Worm (Caenorhabditis elegans) whole organism, L2 larva: ENCODE data around the gene cpt-6.

ENCODE experiments used
- C34F6.9 ChIP-seq: fragments of 150-350 bp; optimal IDR thresholded peaks from 2 replicates; lab custom pipeline; 2014; ENCODE audit warnings: missing biosample characterization, missing genetic modification characterization
- F13H6.1 ChIP-seq: sonication (generic microtip); optimal IDR thresholded peaks from 2 replicates; lab custom pipeline; 2016; ENCODE audit warnings: missing genetic modification characterization, missing compliant biosample characterization
- R02D3.7 ChIP-seq: fragments of 150-350 bp; optimal IDR thresholded peaks from 2 replicates; lab custom pipeline; 2014; ENCODE audit warnings: missing biosample characterization, missing genetic modification characterization
- Y55F3AM.14 ChIP-seq: fragments of 200-800 bp; sonication (Bioruptor generic); optimal IDR thresholded peaks from 2 replicates; lab custom pipeline; 2018; ENCODE audit warnings: mild to moderate bottlenecking, missing genetic modification characterization, missing compliant biosample characterization
- ZK546.5 ChIP-seq: sonication (generic microtip); optimal IDR thresholded peaks from 2 replicates; lab custom pipeline; 2017; ENCODE audit warnings: missing biosample characterization, missing genetic modification characterization
- alr-1 ChIP-seq: fragments of 150-350 bp; optimal IDR thresholded peaks from 2 replicates; lab custom pipeline; 2014; ENCODE audit warnings: missing biosample characterization, missing genetic modification characterization
- aly-2 ChIP-seq: fragments of 150-350 bp; optimal IDR thresholded peaks from 2 replicates; lab custom pipeline; 2014; ENCODE audit warnings: missing biosample characterization, missing genetic modification characterization
- ama-1 ChIP-seq: fragments of 150-350 bp; optimal IDR thresholded peaks from 2 replicates; lab custom pipeline; 2018; ENCODE audit warnings: inconsistent platforms
- blmp-1 ChIP-seq: sonication (generic microtip); optimal IDR thresholded peaks from 2 replicates; lab custom pipeline; 2017; ENCODE audit warnings: missing genetic modification characterization, mild to moderate bottlenecking, missing compliant biosample characterization, antibody characterized with exemption, moderate library complexity; ENCODE audit not compliant: insufficient read depth
- ceh-82 ChIP-seq: fragments of 150-350 bp; optimal IDR thresholded peaks from 2 replicates; lab custom pipeline; 2014; ENCODE audit warnings: missing biosample characterization, missing genetic modification characterization
- crh-2 ChIP-seq: sonication (generic microtip); optimal IDR thresholded peaks from 2 replicates; lab custom pipeline; 2017; ENCODE audit warnings: missing biosample characterization, missing genetic modification characterization
- dmd-4 ChIP-seq: sonication (generic microtip); optimal IDR thresholded peaks from 2 replicates; lab custom pipeline; 2017; ENCODE audit warnings: missing biosample characterization, missing genetic modification characterization
- egl-27 ChIP-seq: sonication (generic microtip); optimal IDR thresholded peaks from 3 replicates; lab custom pipeline; 2017; ENCODE audit warnings: missing biosample characterization, missing genetic modification reagents, missing genetic modification characterization
- fos-1 ChIP-seq: fragments of 150-350 bp; optimal IDR thresholded peaks from 2 replicates; lab custom pipeline; 2014; ENCODE audit warnings: missing biosample characterization, missing genetic modification characterization
- gmeb-1 ChIP-seq: fragments of 150-350 bp; optimal IDR thresholded peaks from 2 replicates; lab custom pipeline; 2014; ENCODE audit warnings: missing biosample characterization, missing genetic modification characterization
- lin-13 ChIP-seq: fragments of 150-350 bp; optimal IDR thresholded peaks from 2 replicates; lab custom pipeline; 2014; ENCODE audit warnings: missing biosample characterization, missing genetic modification reagents, missing genetic modification characterization
- lin-39 ChIP-seq: fragments of 150-350 bp; optimal IDR thresholded peaks from 2 replicates; lab custom pipeline; 2014; ENCODE audit warnings: missing biosample characterization, missing genetic modification reagents, missing genetic modification characterization
- lsy-2 ChIP-seq, 2 experiments: fragments of 150-350 bp in 1 of 2; sonication (generic microtip) in 1 of 2; optimal IDR thresholded peaks; 2 replicates each; lab custom pipeline; 2014 to 2017; ENCODE audit warnings: missing biosample characterization in 2 of 2, missing genetic modification characterization in 2 of 2
- mab-5 ChIP-seq: fragments of 150-350 bp; optimal IDR thresholded peaks from 2 replicates; lab custom pipeline; 2014; ENCODE audit warnings: missing biosample characterization, missing genetic modification characterization
- mbf-1 ChIP-seq: sonication (generic microtip); optimal IDR thresholded peaks from 2 replicates; lab custom pipeline; 2017; ENCODE audit warnings: missing biosample characterization, missing genetic modification characterization
- mdl-1 ChIP-seq, 2 experiments: fragments of 150-350 bp in 1 of 2; sonication (generic microtip) in 1 of 2; optimal IDR thresholded peaks; 2 replicates each; lab custom pipeline; 2017; ENCODE audit warnings: missing biosample characterization in 2 of 2, missing genetic modification characterization in 2 of 2
- nhr-11 ChIP-seq: fragments of 150-350 bp; optimal IDR thresholded peaks from 2 replicates; lab custom pipeline; 2014; ENCODE audit warnings: missing biosample characterization, missing genetic modification characterization
- nhr-12 ChIP-seq: fragments of 150-350 bp; optimal IDR thresholded peaks from 2 replicates; lab custom pipeline; 2014; ENCODE audit warnings: missing biosample characterization, missing genetic modification characterization
- nhr-129 ChIP-seq: fragments of 150-350 bp; optimal IDR thresholded peaks from 2 replicates; lab custom pipeline; 2014; ENCODE audit warnings: missing biosample characterization, missing genetic modification characterization
- nhr-21 ChIP-seq: fragments of 150-350 bp; optimal IDR thresholded peaks from 2 replicates; lab custom pipeline; 2014; ENCODE audit warnings: missing biosample characterization, missing genetic modification characterization
- nhr-23 ChIP-seq: fragments of 150-350 bp; optimal IDR thresholded peaks from 2 replicates; lab custom pipeline; 2014; ENCODE audit warnings: missing biosample characterization, missing genetic modification reagents, missing genetic modification characterization
- nhr-237 ChIP-seq: fragments of 150-350 bp; optimal IDR thresholded peaks from 2 replicates; lab custom pipeline; 2014; ENCODE audit warnings: missing biosample characterization, missing genetic modification characterization
- nhr-25 ChIP-seq: fragments of 150-350 bp; sonication (generic microtip); optimal IDR thresholded peaks from 3 replicates; lab custom pipeline; 2014; ENCODE audit warnings: missing biosample characterization, missing genetic modification characterization
- nhr-6 ChIP-seq: fragments of 150-350 bp; optimal IDR thresholded peaks from 2 replicates; lab custom pipeline; 2014; ENCODE audit warnings: missing biosample characterization, missing genetic modification characterization
- nhr-77 ChIP-seq: fragments of 150-350 bp; optimal IDR thresholded peaks from 2 replicates; lab custom pipeline; 2014; ENCODE audit warnings: missing biosample characterization, missing genetic modification characterization
- peb-1 ChIP-seq: fragments of 150-350 bp; optimal IDR thresholded peaks from 2 replicates; lab custom pipeline; 2014; ENCODE audit warnings: missing biosample characterization, missing genetic modification characterization
- sem-4 ChIP-seq: fragments of 150-350 bp; optimal IDR thresholded peaks from 2 replicates; lab custom pipeline; 2014; ENCODE audit warnings: missing biosample characterization, missing genetic modification reagents, missing genetic modification characterization
- skn-1 ChIP-seq: sonication (generic microtip); optimal IDR thresholded peaks from 2 replicates; lab custom pipeline; 2017; ENCODE audit warnings: missing biosample characterization, missing genetic modification characterization
- sma-3 ChIP-seq: sonication (generic microtip); optimal IDR thresholded peaks from 2 replicates; lab custom pipeline; 2016; ENCODE audit warnings: missing genetic modification reagents, missing genetic modification characterization, missing compliant biosample characterization
- sma-9 ChIP-seq, 2 experiments: fragments of 150-350 bp in 1 of 2; sonication (generic microtip) in 1 of 2; optimal IDR thresholded peaks; 2 replicates each; lab custom pipeline; 2014 to 2016; ENCODE audit warnings: missing genetic modification characterization in 2 of 2, mild to moderate bottlenecking in 1 of 2, missing biosample characterization in 1 of 2, missing compliant biosample characterization in 1 of 2, missing genetic modification reagents in 1 of 2, moderate library complexity in 1 of 2
- snpc-4 ChIP-seq: fragments of 150-350 bp; optimal IDR thresholded peaks from 2 replicates; lab custom pipeline; 2014; ENCODE audit warnings: missing biosample characterization, missing genetic modification characterization
- unc-39 ChIP-seq: fragments of 150-350 bp; optimal IDR thresholded peaks from 2 replicates; lab custom pipeline; 2014; ENCODE audit warnings: missing biosample characterization, missing genetic modification characterization
- unc-55 ChIP-seq: fragments of 150-350 bp; sonication (generic microtip); optimal IDR thresholded peaks from 3 replicates; lab custom pipeline; 2014; ENCODE audit warnings: missing biosample characterization, missing genetic modification reagents, missing genetic modification characterization
- zag-1 ChIP-seq: fragments of 150-350 bp; optimal IDR thresholded peaks from 2 replicates; lab custom pipeline; 2014; ENCODE audit warnings: missing biosample characterization, missing genetic modification characterization
- ztf-1 ChIP-seq: fragments of 200-800 bp; sonication (Bioruptor generic); conservative IDR thresholded peaks from 2 replicates; pipeline ENCODE4 v1.3.6; 2022; ENCODE audit warnings: missing genetic modification characterization, missing compliant biosample characterization
- ztf-11 ChIP-seq: sonication (generic microtip); optimal IDR thresholded peaks from 2 replicates; lab custom pipeline; 2017; ENCODE audit warnings: missing biosample characterization, missing genetic modification characterization
- ztf-4 ChIP-seq: fragments of 150-350 bp; optimal IDR thresholded peaks from 2 replicates; lab custom pipeline; 2014; ENCODE audit warnings: missing biosample characterization, missing genetic modification characterization

Gene cpt-6

ce11 chrV:6493821-6494220, at the start of gene cpt-6:
Gene cpt-6, minus strand, starts transcription at chrV:6493921.
- TF ChIP-seq ztf-4 (tag; lab: Kevin White, UChicago), result no peak
- no peak for TF ChIP-seq zag-1 (tag; lab: Kevin White, UChicago)
- TF ChIP-seq ztf-11 (tag; lab: Kevin White, UChicago), result no peak
- TF ChIP-seq egl-27 (tag; lab: Kevin White, UChicago), result no peak
- TF ChIP-seq blmp-1 (tag; lab: Kevin White, UChicago), result no peak
- TF ChIP-seq nhr-11, result no peak
- no peak for TF ChIP-seq sma-9 (GFP tag; optimal IDR thresholded peaks at IDR 0.05; lab: Kevin White, UChicago)
- TF ChIP-seq sma-9 (tag; optimal IDR thresholded peaks at IDR 0.05; lab: Kevin White, UChicago), result no peak
- no peak for TF ChIP-seq mdl-1 (tag; optimal IDR thresholded peaks at IDR 0.05; lab: Kevin White, UChicago)
- TF ChIP-seq nhr-21, result no peak
- TF ChIP-seq nhr-6 (tag; lab: Kevin White, UChicago), result no peak
- TF ChIP-seq aly-2 (tag; lab: Kevin White, UChicago), result no peak

ce11 chrV:6541875-6542274, 48.2 kb upstream of the cpt-6 start:
- TF ChIP-seq blmp-1 (tag; lab: Kevin White, UChicago) (no peak), C34F6.9 (tag; lab: Kevin White, UChicago) (no peak), egl-27 (tag; lab: Kevin White, UChicago) (no peak), lin-13 (GFP tag; lab: Kevin White, UChicago) (no peak), nhr-25 (tag; lab: Kevin White, UChicago) (peak; percentile 21), skn-1 (tag; lab: Kevin White, UChicago) (no peak), unc-55 (GFP tag; lab: Kevin White, UChicago) (no peak), sma-9 (GFP tag; optimal IDR thresholded peaks at IDR 0.05; lab: Kevin White, UChicago) (peak; percentile 3), sma-9 (tag; optimal IDR thresholded peaks at IDR 0.05; lab: Kevin White, UChicago) (no peak), nhr-129 (tag; lab: Kevin White, UChicago) (peak; percentile 10), ztf-1 (GFP tag; lab: Robert Waterston, UW) (no peak), ama-1 (lab: Kevin White, UChicago) (no peak), Y55F3AM.14 (peak; percentile 25), ceh-82 (tag; lab: Kevin White, UChicago) (no peak), unc-39 (no peak), ztf-4 (tag; lab: Kevin White, UChicago) (no peak), ZK546.5 (no peak), gmeb-1 (tag; lab: Kevin White, UChicago) (no peak), fos-1 (tag; lab: Kevin White, UChicago) (peak; percentile 25), nhr-21 (peak; percentile 55), aly-2 (tag; lab: Kevin White, UChicago) (no peak), sem-4 (no peak), nhr-11 (no peak), mbf-1 (tag; lab: Kevin White, UChicago) (no peak), crh-2 (tag; lab: Kevin White, UChicago) (no peak), mdl-1 (tag; optimal IDR thresholded peaks at IDR 0.05; lab: Kevin White, UChicago) (no peak), ztf-11 (tag; lab: Kevin White, UChicago) (no peak), nhr-6 (tag; lab: Kevin White, UChicago) (no peak), lsy-2 (tag; optimal IDR thresholded peaks at IDR 0.05; lab: Kevin White, UChicago) (no peak), nhr-237 (tag; lab: Kevin White, UChicago) (no peak), mab-5 (tag; lab: Kevin White, UChicago) (no peak)

ce11 chrV:6538323-6538722, 44.6 kb upstream of the cpt-6 start:
- TF ChIP-seq nhr-12 (tag; lab: Kevin White, UChicago) (no peak), skn-1 (tag; lab: Kevin White, UChicago) (no peak), nhr-6 (tag; lab: Kevin White, UChicago) (no peak), ama-1 (lab: Kevin White, UChicago) (no peak), unc-39 (no peak), sma-9 (GFP tag; optimal IDR thresholded peaks at IDR 0.05; lab: Kevin White, UChicago) (no peak), sma-9 (tag; optimal IDR thresholded peaks at IDR 0.05; lab: Kevin White, UChicago) (no peak), nhr-77 (tag; lab: Kevin White, UChicago) (no peak), dmd-4 (tag; lab: Kevin White, UChicago) (no peak), peb-1 (tag; lab: Kevin White, UChicago) (no peak), alr-1 (no peak), gmeb-1 (tag; lab: Kevin White, UChicago) (no peak), lsy-2 (tag; optimal IDR thresholded peaks at IDR 0.05; lab: Kevin White, UChicago) (peak in 1 of 2 experiments; percentile 12), fos-1 (tag; lab: Kevin White, UChicago) (peak; percentile 5), ceh-82 (tag; lab: Kevin White, UChicago) (no peak), F13H6.1 (tag; lab: Kevin White, UChicago) (peak; percentile 30), mbf-1 (tag; lab: Kevin White, UChicago) (no peak), nhr-129 (tag; lab: Kevin White, UChicago) (peak; percentile 29), nhr-23 (no peak), lin-39 (tag; lab: Kevin White, UChicago) (no peak), blmp-1 (tag; lab: Kevin White, UChicago) (no peak), C34F6.9 (tag; lab: Kevin White, UChicago) (peak; percentile 30), snpc-4 (tag; lab: Kevin White, UChicago) (no peak), zag-1 (tag; lab: Kevin White, UChicago) (no peak), mab-5 (tag; lab: Kevin White, UChicago) (no peak), ZK546.5 (no peak), sma-3 (GFP tag; lab: Kevin White, UChicago) (no peak), R02D3.7 (tag; lab: Kevin White, UChicago) (no peak), ztf-1 (GFP tag; lab: Robert Waterston, UW) (no peak), mdl-1 (tag; optimal IDR thresholded peaks at IDR 0.05; lab: Kevin White, UChicago) (no peak), nhr-237 (tag; lab: Kevin White, UChicago) (no peak), unc-55 (GFP tag; lab: Kevin White, UChicago) (peak; percentile 7), Y55F3AM.14 (no peak), crh-2 (tag; lab: Kevin White, UChicago) (peak; percentile 16)
